Worm (Caenorhabditis elegans): ENCODE measurements around the gene F53F4.15.

DNA sequence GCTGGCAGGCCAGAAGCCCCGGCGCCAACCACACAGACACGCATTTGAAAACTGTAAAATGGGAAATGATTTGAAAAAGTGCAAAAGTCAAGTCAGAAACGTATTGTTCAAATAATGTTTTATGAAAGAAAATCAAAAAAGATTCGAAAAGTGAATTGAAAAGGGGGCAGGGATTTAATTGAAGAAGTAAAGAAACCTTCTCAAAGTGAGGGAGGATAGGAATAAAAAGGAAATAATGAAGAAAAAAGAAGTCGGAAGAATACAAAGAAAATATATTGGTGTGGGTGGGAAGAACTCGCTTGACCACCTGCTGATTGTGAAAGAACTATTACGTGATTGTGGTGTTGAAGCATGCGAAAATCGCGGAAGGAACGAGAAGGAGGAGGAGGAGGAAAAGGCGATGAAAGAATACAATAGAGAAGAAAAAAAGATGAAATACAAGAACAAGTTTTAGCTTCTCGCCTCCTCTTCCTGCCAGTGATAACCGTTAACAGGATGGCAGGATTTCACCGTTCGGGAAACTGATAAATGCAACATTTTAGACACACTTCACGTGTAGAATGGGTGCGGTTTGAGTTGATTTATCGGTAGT lies 14.0 kb upstream of the F53F4.15 start, which contains the start of gene fmo-4:
- TF ChIP-seq ama-1 (optimal IDR thresholded peaks at IDR 0.05) (no peak), nhr-76 (tag; optimal IDR thresholded peaks at IDR 0.05) (no peak), pqm-1 (tag; optimal IDR thresholded peaks at IDR 0.05) (no peak), lsy-2 (tag; optimal IDR thresholded peaks at IDR 0.05) (no peak), mdl-1 (tag; optimal IDR thresholded peaks at IDR 0.05) (no peak), snpc-4 (tag; optimal IDR thresholded peaks at IDR 0.05) (no peak), unc-62 (GFP tag; optimal IDR thresholded peaks at IDR 0.05) (no peak), lin-15B (tag; optimal IDR thresholded peaks at IDR 0.05) (no peak), fkh-10 (GFP tag; optimal IDR thresholded peaks at IDR 0.05) (no peak), mef-2 (tag; optimal IDR thresholded peaks at IDR 0.05) (no peak), nhr-20 (tag; optimal IDR thresholded peaks at IDR 0.05) (no peak), nhr-237 (tag; optimal IDR thresholded peaks at IDR 0.05) (no peak), mab-9 (GFP tag; IDR thresholded peaks at IDR 0.05) (no peak)

Data from whole organism, L1 larva.